Worm (Caenorhabditis elegans): Measurements from ENCODE around the gene rabr-1.

The rabr-1 gene

DNA sequence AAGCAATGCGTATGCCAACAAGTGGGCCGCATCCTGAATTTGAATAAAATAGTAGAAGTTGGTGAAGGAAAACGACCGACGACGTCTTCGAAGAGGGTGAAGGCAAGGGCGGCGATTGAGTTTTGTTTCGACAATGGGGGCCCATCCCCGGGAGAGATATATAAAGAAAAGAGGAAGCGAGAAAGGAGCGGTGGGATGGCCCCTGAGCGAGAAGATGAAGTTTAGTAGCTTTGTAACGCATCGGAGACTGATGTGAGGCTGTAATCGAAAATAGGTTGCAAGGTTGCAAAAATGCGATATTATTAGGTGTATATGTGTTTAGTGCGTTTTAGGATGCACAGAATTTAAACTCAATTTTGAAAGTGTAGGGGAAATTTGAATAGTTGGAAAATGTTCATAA is 26.7 kb downstream of the rabr-1 start:
- TF ChIP-seq aha-1 (tag) (peak; percentile 76), F26F4.8 (GFP tag; conservative IDR thresholded peaks at IDR 0.05) (no peak), zag-1 (tag; optimal IDR thresholded peaks at IDR 0.05) (no peak), gei-8 (GFP tag; optimal IDR thresholded peaks at IDR 0.05) (no peak)

ce11 chrX:2526078-2526477 is 30.1 kb downstream of the rabr-1 start:
- TF ChIP-seq spr-3 (GFP tag; optimal IDR thresholded peaks at IDR 0.05) (no peak), hmg-1.1 (GFP tag; IDR thresholded peaks at IDR 0.05) (no peak), ceh-82 (tag; optimal IDR thresholded peaks at IDR 0.05) (no peak), pha-4 (GFP tag; IDR thresholded peaks at IDR 0.05) (peak; percentile 76; the same call in 1 of the 2 replicates), pha-4 (tag; optimal IDR thresholded peaks at IDR 0.05) (no peak), lim-7 (GFP tag; IDR thresholded peaks at IDR 0.05) (peak; percentile 71), lin-29 (GFP tag; IDR thresholded peaks at IDR 0.05) (no peak), mxl-3 (GFP tag; optimal IDR thresholded peaks at IDR 0.05) (no peak), tra-1 (GFP tag; IDR thresholded peaks at IDR 0.05) (0 out of 2 replicates have a peak, but pooled peaks have one; percentile 35), ama-1 (optimal IDR thresholded peaks at IDR 0.05) (no peak), vab-7 (GFP tag; IDR thresholded peaks at IDR 0.05) (0 out of 2 replicates have a peak, but pooled peaks have one; percentile 32), daf-16 (GFP tag; optimal IDR thresholded peaks at IDR 0.05) (peak in 1 of 2 experiments; percentile 8), daf-16 (tag; optimal IDR thresholded peaks at IDR 0.05) (peak; percentile 29), nhr-28 (tag; optimal IDR thresholded peaks at IDR 0.05) (no peak), F26F4.8 (GFP tag; conservative IDR thresholded peaks at IDR 0.05) (0 out of 2 replicates have a peak, but pooled peaks have one; percentile 9), arid-1 (GFP tag; conservative IDR thresholded peaks at IDR 0.05) (peak; percentile 44; the same call in 1 of the 2 replicates), aha-1 (tag) (peak; percentile 86), saeg-2 (GFP tag; IDR thresholded peaks at IDR 0.05) (no peak), ceh-44 (GFP tag; IDR thresholded peaks at IDR 0.05) (peak; percentile 32; the same call in 1 of the 2 replicates), duxl-1 (tag; optimal IDR thresholded peaks at IDR 0.05; ENCODE audit: poor library complexity) (peak; percentile 27), sdz-12 (GFP tag; optimal IDR thresholded peaks at IDR 0.05) (no peak), lin-38 (GFP tag; IDR thresholded peaks at IDR 0.05) (no peak; the same call in none of the 2 replicates), Y48G9A.11 (GFP tag; IDR thresholded peaks at IDR 0.05) (0 out of 2 replicates have a peak, but pooled peaks have one; percentile 15), ZK337.2 (GFP tag; IDR thresholded peaks at IDR 0.05) (no peak), mep-1 (tag; optimal IDR thresholded peaks at IDR 0.05) (no peak), mxl-2 (GFP tag; conservative IDR thresholded peaks at IDR 0.05) (0 out of 2 replicates have a peak, but pooled peaks have one; percentile 25), snpc-1.2 (GFP tag; IDR thresholded peaks at IDR 0.05) (peak; percentile 52; the same call in 1 of the 2 replicates), dmd-8 (GFP tag; IDR thresholded peaks at IDR 0.05) (no peak), cey-2 (tag; optimal IDR thresholded peaks at IDR 0.05; ENCODE audit: borderline replicate concordance, insufficient read depth) (no peak), egl-43 (GFP tag; IDR thresholded peaks at IDR 0.05) (peak; percentile 47; the same call in 1 of the 2 replicates)

DNA sequence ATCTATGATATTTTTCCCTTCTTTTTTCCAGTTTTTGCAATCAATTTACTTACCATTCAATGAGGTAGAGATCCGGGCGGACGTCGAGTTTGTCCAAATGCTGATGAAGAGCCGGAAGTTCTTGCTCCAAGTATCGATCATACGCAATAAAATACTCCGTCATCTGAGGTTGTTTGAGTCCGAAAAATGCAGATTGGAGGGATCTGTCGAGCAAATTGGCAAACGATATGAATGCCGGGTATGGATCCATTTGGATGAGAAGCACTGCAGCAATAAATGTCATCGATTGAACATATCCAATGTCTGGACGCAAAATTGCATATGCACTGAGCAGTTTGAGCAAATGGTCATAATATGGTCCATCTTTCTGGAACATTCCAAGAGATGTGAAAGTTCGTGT is 31.2 kb downstream of the rabr-1 start:
- TF ChIP-seq dmd-9 (GFP tag; IDR thresholded peaks at IDR 0.05) (no peak), hlh-11 (tag; optimal IDR thresholded peaks at IDR 0.05) (no peak), attf-4 (tag; optimal IDR thresholded peaks at IDR 0.05) (no peak), R02D3.7 (tag; optimal IDR thresholded peaks at IDR 0.05) (no peak), tag-97 (GFP tag; IDR thresholded peaks at IDR 0.05) (no peak), skn-1 (tag; optimal IDR thresholded peaks at IDR 0.05) (no peak), ceh-82 (tag; optimal IDR thresholded peaks at IDR 0.05) (no peak), fkh-10 (GFP tag; optimal IDR thresholded peaks at IDR 0.05) (no peak), vab-7 (GFP tag; IDR thresholded peaks at IDR 0.05) (no peak), nhr-6 (tag; optimal IDR thresholded peaks at IDR 0.05) (no peak), sdz-12 (GFP tag; optimal IDR thresholded peaks at IDR 0.05) (no peak), dmd-8 (GFP tag; IDR thresholded peaks at IDR 0.05) (no peak), unc-62 (GFP tag; optimal IDR thresholded peaks at IDR 0.05 in 1 of 2) (no peak), unc-62 (tag; optimal IDR thresholded peaks at IDR 0.05) (no peak), lin-29 (GFP tag; IDR thresholded peaks at IDR 0.05) (no peak), T20F7.1 (GFP tag; optimal IDR thresholded peaks at IDR 0.05) (no peak), Y75B8A.6 (GFP tag; IDR thresholded peaks at IDR 0.05) (no peak)
